Fruit fly (Drosophila melanogaster) whole organism, prepupa: Measurements from ENCODE around the gene colt.

ENCODE experiments used
- Blimp-1 ChIP-seq: fragments of 200-800 bp; sonication (Bioruptor generic); optimal IDR thresholded peaks from 3 replicates; lab custom pipeline; 2017; ENCODE audit warnings: missing biosample characterization, missing genetic modification characterization, mild to moderate bottlenecking, moderate library complexity, missing genetic modification reagents
- CG10631 ChIP-seq: fragments of 200-800 bp; sonication (Bioruptor generic); optimal IDR thresholded peaks from 2 replicates; lab custom pipeline; 2016; ENCODE audit warnings: missing biosample characterization, missing genetic modification characterization
- CG10669 ChIP-seq: fragments of 200-800 bp; sonication (Bioruptor generic); optimal IDR thresholded peaks from 3 replicates; lab custom pipeline; 2018; ENCODE audit warnings: missing biosample characterization, mild to moderate bottlenecking, missing genetic modification characterization, moderate library complexity
- CG11902 ChIP-seq: fragments of 200-800 bp; sonication (Bioruptor generic); optimal IDR thresholded peaks from 3 replicates; lab custom pipeline; 2016; ENCODE audit warnings: missing biosample characterization, missing genetic modification characterization
- CG15336 ChIP-seq: fragments of 200-800 bp; sonication (Bioruptor generic); IDR thresholded peaks from 2 replicates; pipeline ENCODE4 v1.3.6; 2022; ENCODE audit warnings: missing biosample characterization, missing genetic modification characterization
- CG1621 ChIP-seq: fragments of 200-800 bp; sonication (Bioruptor generic); optimal IDR thresholded peaks from 3 replicates; lab custom pipeline; 2018; ENCODE audit warnings: missing biosample characterization, mild to moderate bottlenecking, missing genetic modification characterization
- CG16779 ChIP-seq: fragments of 200-800 bp; sonication (Bioruptor generic); optimal IDR thresholded peaks from 3 replicates; lab custom pipeline; 2017; ENCODE audit warnings: missing biosample characterization, mild to moderate bottlenecking, missing genetic modification characterization
- CG6276 ChIP-seq: fragments of 200-800 bp; sonication (Bioruptor generic); optimal IDR thresholded peaks from 2 replicates; lab custom pipeline; 2017; ENCODE audit warnings: missing biosample characterization, mild to moderate bottlenecking, missing genetic modification characterization
- CG8119 ChIP-seq: fragments of 200-800 bp; sonication (Bioruptor generic); IDR thresholded peaks from 3 replicates; pipeline ENCODE4 v1.3.6; 2022; ENCODE audit warnings: missing biosample characterization, missing genetic modification characterization
- CG8319 ChIP-seq: fragments of 200-800 bp; sonication (Bioruptor generic); optimal IDR thresholded peaks from 3 replicates; lab custom pipeline; 2016; ENCODE audit warnings: missing biosample characterization, missing genetic modification characterization
- CG8632 ChIP-seq: fragments of 200-800 bp; sonication (Bioruptor generic); optimal IDR thresholded peaks from 3 replicates; lab custom pipeline; 2016; ENCODE audit warnings: missing biosample characterization, missing genetic modification characterization
- Eip75B ChIP-seq: fragments of 200-800 bp; sonication (Bioruptor generic); optimal IDR thresholded peaks from 3 replicates; lab custom pipeline; 2016; ENCODE audit warnings: missing biosample characterization, missing genetic modification characterization
- Eip78C ChIP-seq: fragments of 200-800 bp; sonication (Bioruptor generic); peaks from one replicate; lab custom pipeline; 2016; ENCODE audit warnings: missing biosample characterization, missing genetic modification characterization
- Ets21C ChIP-seq: fragments of 200-800 bp; sonication (Bioruptor generic); optimal IDR thresholded peaks from 3 replicates; lab custom pipeline; 2016; ENCODE audit warnings: missing biosample characterization, missing genetic modification characterization
- Ets96B ChIP-seq: fragments of 200-800 bp; optimal IDR thresholded peaks from 2 replicates; lab custom pipeline; 2019; ENCODE audit warnings: missing biosample characterization, mild to moderate bottlenecking, missing genetic modification characterization, moderate library complexity
- Gug ChIP-seq: fragments of 200-800 bp; sonication (Bioruptor generic); IDR thresholded peaks from 2 replicates; pipeline ENCODE4 v1.3.6; 2022; ENCODE audit warnings: missing biosample characterization, missing genetic modification characterization
- Hr39 ChIP-seq: fragments of 200-800 bp; sonication (Bioruptor generic); optimal IDR thresholded peaks from 2 replicates; lab custom pipeline; 2016; ENCODE audit warnings: missing biosample characterization, missing genetic modification characterization
- Lpt ChIP-seq: fragments of 200-800 bp; sonication (Bioruptor generic); optimal IDR thresholded peaks from 3 replicates; lab custom pipeline; 2016; ENCODE audit warnings: missing biosample characterization, missing genetic modification characterization
- Met ChIP-seq: fragments of 200-800 bp; sonication (Bioruptor generic); optimal IDR thresholded peaks from 3 replicates; lab custom pipeline; 2016; ENCODE audit warnings: missing biosample characterization, missing genetic modification characterization
- Sox102F ChIP-seq: fragments of 200-800 bp; sonication (Bioruptor generic); optimal IDR thresholded peaks from 2 replicates; lab custom pipeline; 2016; ENCODE audit warnings: missing biosample characterization, mild to moderate bottlenecking, missing genetic modification characterization
- Sox14 ChIP-seq: fragments of 200-800 bp; sonication (Bioruptor generic); optimal IDR thresholded peaks from 3 replicates; lab custom pipeline; 2016; ENCODE audit warnings: missing biosample characterization, missing genetic modification characterization
- acj6 ChIP-seq: fragments of 200-800 bp; sonication (Bioruptor generic); optimal IDR thresholded peaks from 3 replicates; lab custom pipeline; 2016; ENCODE audit warnings: missing biosample characterization, missing genetic modification characterization
- dac ChIP-seq: fragments of 200-800 bp; sonication (Bioruptor generic); optimal IDR thresholded peaks from 2 replicates; lab custom pipeline; 2017; ENCODE audit warnings: missing biosample characterization, mild to moderate bottlenecking, missing genetic modification characterization
- esn ChIP-seq: fragments of 200-800 bp; sonication (Bioruptor generic); optimal IDR thresholded peaks from 2 replicates; lab custom pipeline; 2016; ENCODE audit warnings: missing biosample characterization, mild to moderate bottlenecking, missing genetic modification characterization, moderate library complexity
- fd59A ChIP-seq: fragments of 200-800 bp; sonication (Bioruptor generic); optimal IDR thresholded peaks from 2 replicates; lab custom pipeline; 2017; ENCODE audit warnings: missing biosample characterization, mild to moderate bottlenecking, missing genetic modification characterization, missing genetic modification reagents
- fd85E ChIP-seq: fragments of 200-800 bp; sonication (Bioruptor generic); optimal IDR thresholded peaks from 3 replicates; lab custom pipeline; 2016; ENCODE audit warnings: missing biosample characterization, missing genetic modification characterization
- fkh ChIP-seq: fragments of 200-800 bp; sonication (Bioruptor generic); optimal IDR thresholded peaks from 3 replicates; lab custom pipeline; 2017; ENCODE audit warnings: missing biosample characterization, mild to moderate bottlenecking, missing genetic modification characterization, moderate library complexity
- lz ChIP-seq: fragments of 200-800 bp; sonication (Bioruptor generic); optimal IDR thresholded peaks from 3 replicates; lab custom pipeline; 2016; ENCODE audit warnings: missing biosample characterization, missing genetic modification characterization
- net ChIP-seq: fragments of 200-800 bp; sonication (Bioruptor generic); optimal IDR thresholded peaks from 3 replicates; lab custom pipeline; 2016; ENCODE audit warnings: missing biosample characterization, missing genetic modification characterization
- pdm3 ChIP-seq: fragments of 200-800 bp; sonication (Bioruptor generic); optimal IDR thresholded peaks from 3 replicates; lab custom pipeline; 2016; ENCODE audit warnings: missing biosample characterization, missing genetic modification characterization
- spab ChIP-seq: fragments of 200-800 bp; sonication (Bioruptor generic); optimal IDR thresholded peaks from 2 replicates; lab custom pipeline; 2017; ENCODE audit warnings: missing biosample characterization, mild to moderate bottlenecking, missing genetic modification characterization, missing genetic modification reagents
- svp ChIP-seq: fragments of 200-800 bp; sonication (Bioruptor generic); peaks from one replicate; lab custom pipeline; 2016; ENCODE audit warnings: missing biosample characterization, missing genetic modification characterization
- topi ChIP-seq: fragments of 200-800 bp; sonication (Bioruptor generic); optimal IDR thresholded peaks from 3 replicates; lab custom pipeline; 2016; ENCODE audit warnings: missing biosample characterization, missing genetic modification characterization

The colt gene

DNA sequence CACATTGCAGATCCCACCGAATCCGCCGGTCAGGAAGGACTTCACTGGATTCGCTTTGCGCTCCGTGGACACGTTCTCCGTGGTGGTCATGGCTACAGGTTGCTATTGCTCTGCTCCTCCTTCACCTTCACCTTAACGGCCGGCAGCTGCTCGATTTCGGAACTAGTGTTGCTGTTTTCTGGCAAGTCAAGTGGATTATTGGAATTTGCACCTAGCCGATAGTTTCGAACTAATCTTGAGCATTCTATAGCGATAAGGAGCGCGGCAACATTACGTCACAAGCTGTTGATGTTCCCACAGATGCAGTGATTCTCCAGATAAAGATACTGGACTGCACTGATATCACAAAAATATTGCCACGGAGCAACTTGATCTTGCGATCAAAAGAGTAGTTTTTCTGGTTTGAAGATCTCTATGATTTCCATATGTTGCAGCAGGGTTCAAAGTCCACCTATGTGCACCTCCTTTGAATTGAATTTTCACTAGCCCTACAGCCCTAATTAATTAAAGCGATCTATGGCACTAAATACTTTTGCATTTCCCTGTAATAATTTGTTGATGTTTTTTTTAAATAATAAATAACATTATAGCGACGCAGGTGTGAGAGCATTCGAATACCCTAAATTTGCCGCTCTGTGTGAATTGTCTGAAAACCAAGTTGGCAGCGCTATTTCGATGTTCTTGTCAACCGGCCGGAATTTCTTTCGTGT is at the start of gene colt, which contains the start of gene HINT1 (continued):
- no peak for TF ChIP-seq CG10631 (GFP tag; lab: Kevin White, UChicago)
- TF ChIP-seq net (GFP tag; lab: Kevin White, UChicago), result peak; percentile 72
- TF ChIP-seq Eip78C (GFP tag; lab: Kevin White, UChicago), result peak; percentile 87
- TF ChIP-seq CG16779 (tag; lab: Kevin White, UChicago), result peak; percentile 92
- TF ChIP-seq acj6 (GFP tag; lab: Kevin White, UChicago), result peak; percentile 12
- peak; percentile 78 for TF ChIP-seq Lpt (GFP tag; lab: Kevin White, UChicago)
- no peak for TF ChIP-seq lz (GFP tag; lab: Kevin White, UChicago)
- peak; percentile 39 for TF ChIP-seq Eip75B (GFP tag; lab: Kevin White, UChicago)
- TF ChIP-seq pdm3 (GFP tag; lab: Kevin White, UChicago), result no peak
- TF ChIP-seq topi, result peak; percentile 60
- TF ChIP-seq, all 60 proteins: peak for 39

DNA sequence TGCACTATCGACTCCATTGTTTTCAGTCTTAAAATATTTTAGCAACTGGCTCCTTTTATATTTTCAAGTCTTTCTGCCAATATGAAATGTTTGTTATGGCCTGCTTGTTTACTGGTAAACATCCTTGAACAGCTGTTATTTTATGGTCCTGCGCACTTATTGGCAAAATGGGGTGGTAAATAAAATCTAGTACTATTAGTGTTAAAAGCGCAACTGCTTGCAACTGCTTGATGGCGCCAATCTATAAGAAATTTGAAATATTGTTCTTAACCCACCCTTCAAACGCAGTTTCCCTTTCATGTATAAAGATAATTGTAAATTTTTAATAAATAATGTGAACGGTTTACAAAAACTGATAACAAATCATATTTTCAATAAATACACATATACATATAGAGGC is 45.8 kb upstream of the colt start, which contains the start of gene G6P:
Gene G6P (minus strand): TSS at position 88 of the 400 bp plus-strand sequence.
- TF ChIP-seq Hr39 (GFP tag; lab: Kevin White, UChicago) (no peak), Ets21C (GFP tag; lab: Kevin White, UChicago) (no peak), fd85E (GFP tag; lab: Kevin White, UChicago) (no peak), CG10631 (GFP tag; lab: Kevin White, UChicago) (no peak), lz (GFP tag; lab: Kevin White, UChicago) (no peak), CG1621 (no peak), Lpt (GFP tag; lab: Kevin White, UChicago) (no peak), CG6276 (GFP tag; lab: Kevin White, UChicago) (no peak), dac (no peak), Gug (GFP tag; lab: Robert Waterston, UW) (no peak), CG8319 (GFP tag; lab: Kevin White, UChicago) (no peak), fkh (GFP tag; lab: Kevin White, UChicago) (no peak), acj6 (GFP tag; lab: Kevin White, UChicago) (no peak), spab (GFP tag; lab: Kevin White, UChicago) (no peak), Ets96B (no peak), Blimp-1 (GFP tag; lab: Kevin White, UChicago) (no peak)

DNA sequence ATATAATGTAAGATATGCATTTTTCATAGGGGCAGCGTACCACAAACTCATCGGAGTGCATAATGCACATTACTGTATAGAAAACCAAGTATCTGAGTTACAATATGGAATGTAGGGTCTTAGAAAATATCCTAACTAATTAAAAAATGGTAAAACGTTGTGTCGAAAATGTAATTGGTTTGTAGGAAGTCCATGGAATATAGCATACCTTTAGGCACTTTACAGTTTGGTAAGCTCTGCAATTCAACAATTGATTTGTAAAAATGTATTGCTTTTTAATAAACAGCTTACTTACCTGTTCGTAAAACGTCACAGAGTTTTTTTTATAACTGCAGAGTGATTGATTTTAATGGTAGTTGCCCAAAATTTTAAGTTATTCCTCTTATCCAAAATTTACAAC is 42.3 kb upstream of the colt start, which contains the start of gene CG2964:
Gene CG2964 (plus strand): TSS at position 301 of the 400 bp plus-strand sequence.
- TF ChIP-seq Hr39 (GFP tag; lab: Kevin White, UChicago), result no peak
- TF ChIP-seq CG8119 (GFP tag; lab: Robert Waterston, UW), result no peak
- no peak for TF ChIP-seq CG10669 (GFP tag; lab: Kevin White, UChicago)
- no peak for TF ChIP-seq Sox14 (GFP tag; lab: Kevin White, UChicago)
- TF ChIP-seq Sox102F (GFP tag; lab: Kevin White, UChicago), result no peak
- TF ChIP-seq Ets96B, result no peak
- no peak for TF ChIP-seq CG15336 (GFP tag; lab: Robert Waterston, UW)
- no peak for TF ChIP-seq fd85E (GFP tag; lab: Kevin White, UChicago)
- no peak for TF ChIP-seq fd59A
- TF ChIP-seq esn (GFP tag; lab: Kevin White, UChicago), result no peak

DNA sequence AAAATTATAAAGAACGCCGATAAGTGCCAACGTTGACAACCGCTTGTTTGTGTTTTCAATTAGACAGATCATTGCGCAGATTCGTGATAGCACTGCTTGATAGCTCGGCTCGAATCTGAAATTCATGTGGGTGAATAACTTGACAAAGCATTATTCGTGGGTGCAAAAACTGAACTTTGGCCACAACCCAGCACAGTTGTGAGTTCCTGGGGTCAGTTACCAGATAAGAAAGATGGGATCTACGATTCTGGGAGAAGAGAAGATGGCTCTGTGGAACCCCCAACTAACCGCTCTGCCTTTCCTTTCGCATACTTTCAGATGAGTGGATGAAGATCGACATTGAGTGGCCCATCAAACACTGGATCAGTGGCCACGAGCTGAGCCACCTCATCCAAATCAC is 41.0 kb upstream of the colt start:
- TF ChIP-seq CG11902 (GFP tag; lab: Kevin White, UChicago), result no peak
- no peak for TF ChIP-seq CG8632 (GFP tag; lab: Kevin White, UChicago)
- TF ChIP-seq Met (GFP tag; lab: Kevin White, UChicago), result no peak
- no peak for TF ChIP-seq CG10631 (GFP tag; lab: Kevin White, UChicago)
- peak; percentile 96 for TF ChIP-seq svp
